Worm (Caenorhabditis elegans): Measurements from ENCODE around the gene irld-19.

ce11 chrIII:12789420-12789819 is 25.3 kb upstream of the irld-19 start, which contains the start of gene BE10.1:
- TF ChIP-seq nhr-237 (tag; optimal IDR thresholded peaks at IDR 0.05) (no peak), tbx-2 (tag; optimal IDR thresholded peaks at IDR 0.05) (no peak), elt-1 (tag; optimal IDR thresholded peaks at IDR 0.05) (no peak), unc-39 (tag; optimal IDR thresholded peaks at IDR 0.05) (no peak), fkh-10 (GFP tag; optimal IDR thresholded peaks at IDR 0.05) (no peak), nhr-28 (tag; optimal IDR thresholded peaks at IDR 0.05) (no peak), nhr-12 (tag; optimal IDR thresholded peaks at IDR 0.05) (no peak), ceh-28 (tag; optimal IDR thresholded peaks at IDR 0.05) (no peak), zag-1 (tag; optimal IDR thresholded peaks at IDR 0.05) (no peak)

All from whole organism, L3 larva.